Fruit fly (Drosophila melanogaster) whole organism, embryonic: ENCODE data around the gene CG11155.

Source experiments
- CG17568 ChIP-seq: fragments of 200-800 bp; sonication (Bioruptor generic); optimal IDR thresholded peaks from 2 replicates; lab custom pipeline; 2018; ENCODE audit warnings: missing biosample characterization, mild to moderate bottlenecking, missing genetic modification characterization, moderate library complexity
- CG18599 ChIP-seq: fragments of 200-800 bp; sonication (Bioruptor generic); optimal IDR thresholded peaks from 3 replicates; lab custom pipeline; 2017; ENCODE audit warnings: missing biosample characterization, missing genetic modification characterization, mild to moderate bottlenecking, moderate library complexity, missing genetic modification reagents
- CG8281 ChIP-seq: fragments of 200-800 bp; sonication (Bioruptor generic); optimal IDR thresholded peaks from 2 replicates; lab custom pipeline; 2018; ENCODE audit warnings: missing biosample characterization, mild to moderate bottlenecking, missing genetic modification characterization, moderate library complexity
- Hr39 ChIP-seq: fragments of >200 bp; optimal IDR thresholded peaks from 2 replicates; lab custom pipeline; 2017
- bcd ChIP-seq: fragments of 200-800 bp; sonication (Bioruptor generic); optimal IDR thresholded peaks from 2 replicates; lab custom pipeline; 2017; ENCODE audit warnings: missing biosample characterization, mild to moderate bottlenecking, missing genetic modification characterization
- fru ChIP-seq: fragments of >200 bp; optimal IDR thresholded peaks from 2 replicates; lab custom pipeline; 2017
- psq ChIP-seq: fragments of 200-800 bp; sonication (Bioruptor generic); optimal IDR thresholded peaks from 2 replicates; lab custom pipeline; 2017; ENCODE audit warnings: missing biosample characterization, missing genetic modification characterization
- sd ChIP-seq: fragments of 200-800 bp; sonication (Bioruptor generic); optimal IDR thresholded peaks from 3 replicates; lab custom pipeline; 2018; ENCODE audit warnings: missing biosample characterization, mild to moderate bottlenecking, missing genetic modification characterization, moderate library complexity
- tll ChIP-seq, 2 experiments: fragments of 200-800 bp in 1 of 2; fragments of >200 bp in 1 of 2; sonication (Bioruptor generic) in 1 of 2; optimal IDR thresholded peaks; 2 replicates each; lab custom pipeline; 2017 to 2019; ENCODE audit warnings: missing biosample characterization in 2 of 2, missing genetic modification characterization in 2 of 2, mild to moderate bottlenecking in 1 of 2, moderate library complexity in 1 of 2

DNA sequence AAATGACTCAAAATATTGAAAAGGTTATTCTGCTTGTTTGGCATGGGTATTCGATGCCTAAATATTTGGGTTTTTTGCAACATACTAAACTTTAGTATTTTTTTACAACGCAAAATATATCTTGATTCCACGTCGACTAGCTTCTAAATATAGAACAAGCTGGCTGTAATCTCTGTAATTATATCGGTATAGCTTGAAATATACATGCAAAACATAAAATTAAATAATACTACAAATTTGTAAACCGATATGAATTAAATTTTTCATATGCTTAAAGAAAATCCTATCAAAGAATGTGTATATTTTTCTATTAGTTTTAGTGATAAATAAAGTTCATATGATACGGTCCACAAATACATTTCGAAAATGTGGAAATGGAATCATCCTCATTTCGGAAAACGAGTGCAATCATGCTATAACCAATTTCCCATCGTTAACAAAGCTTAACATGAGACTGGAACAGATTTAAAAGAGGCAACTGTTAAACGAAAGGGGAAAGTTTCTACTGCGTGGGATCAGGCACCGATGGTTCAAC, 55.3 kb downstream of the CG11155 start, which contains the start of gene pho:
- TF ChIP-seq fru (lab: Kevin White, UChicago) (no peak), CG8281 (tag; lab: Kevin White, UChicago) (no peak), bcd (GFP tag; lab: Kevin White, UChicago) (no peak), Hr39 (lab: Kevin White, UChicago) (no peak), psq (GFP tag; lab: Kevin White, UChicago) (no peak), tll (GFP tag; optimal IDR thresholded peaks at IDR 0.05; lab: Kevin White, UChicago) (no peak), CG18599 (GFP tag; lab: Kevin White, UChicago) (no peak), CG17568 (GFP tag; lab: Kevin White, UChicago) (no peak), sd (no peak)
